Fruit fly (Drosophila melanogaster) Kc167 (cell line): Measurements from ENCODE around the gene Naa60.

ENCODE experiments used
- h ChIP-seq: fragments of >200 bp; optimal IDR thresholded peaks from 3 replicates; lab custom pipeline; 2018; ENCODE audit warnings: missing external identifiers
- insv ChIP-seq: fragments of >200 bp; optimal IDR thresholded peaks from 3 replicates; lab custom pipeline; 2018; ENCODE audit warnings: missing external identifiers
- psq ChIP-seq: fragments of >200 bp; optimal IDR thresholded peaks from 2 replicates; lab custom pipeline; 2017; ENCODE audit warnings: missing external identifiers
- ttk ChIP-seq: sonication (Bioruptor generic); optimal IDR thresholded peaks from 2 replicates; lab custom pipeline; 2017; ENCODE audit warnings: missing external identifiers

DNA sequence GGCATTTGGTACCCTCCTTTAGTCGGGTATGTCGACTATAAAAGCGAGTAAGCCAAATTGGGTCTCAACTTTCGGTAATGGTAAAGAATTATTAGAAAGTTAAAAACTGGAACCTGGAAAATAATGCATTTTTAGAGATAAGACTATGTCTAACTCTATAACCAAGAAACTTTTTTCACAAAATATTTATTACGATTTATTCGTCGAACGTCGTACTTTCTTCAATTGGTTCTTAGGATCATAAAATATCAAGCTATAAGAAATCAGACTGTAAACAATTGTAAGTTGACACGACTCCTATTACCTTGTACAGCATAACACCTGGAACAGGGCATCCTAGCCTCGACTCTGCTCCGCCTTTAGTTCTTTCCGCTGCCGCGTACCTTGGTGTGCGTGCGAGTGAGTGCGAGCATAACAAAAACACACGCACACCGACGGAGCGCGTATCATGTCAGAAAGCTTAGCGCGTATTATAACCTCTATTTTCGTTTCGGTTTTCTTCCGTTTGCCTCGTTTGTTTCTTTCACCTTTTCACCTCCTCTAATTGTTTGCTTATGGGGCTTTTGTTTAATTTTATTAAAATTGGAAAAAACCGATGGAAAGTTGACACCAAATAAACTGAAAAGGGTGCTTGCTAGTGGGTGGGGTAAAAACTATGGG is 33.7 kb upstream of the Naa60 start:
- no peak for TF ChIP-seq h (lab: Kevin White, UChicago)
- no peak for TF ChIP-seq psq (lab: Kevin White, UChicago)
- no peak for TF ChIP-seq ttk (lab: Kevin White, UChicago)
- TF ChIP-seq insv (lab: Kevin White, UChicago), result no peak
